Worm (Caenorhabditis elegans) whole organism, mixed stage, embryonic: ENCODE measurements around the gene K09G1.2.

Experiments used
- ceh-83 ChIP-seq: fragments of 200-800 bp; sonication (Bioruptor generic); optimal IDR thresholded peaks from 2 replicates; lab custom pipeline; 2018; ENCODE audit warnings: mild to moderate bottlenecking, missing genetic modification characterization, missing compliant biosample characterization
- elt-1 ChIP-seq: sonication (generic microtip); optimal IDR thresholded peaks from 2 replicates; lab custom pipeline; 2017; ENCODE audit warnings: missing genetic modification characterization, mild to moderate bottlenecking, missing compliant biosample characterization, antibody characterized with exemption, moderate library complexity, borderline replicate concordance; ENCODE audit not compliant: insufficient read depth
- flh-1 ChIP-seq: fragments of 200-800 bp; sonication (Bioruptor generic); optimal IDR thresholded peaks from 2 replicates; lab custom pipeline; 2018; ENCODE audit warnings: mild to moderate bottlenecking, missing genetic modification characterization, moderate library complexity, missing compliant biosample characterization
- ham-2 ChIP-seq: fragments of 200-800 bp; sonication (Bioruptor generic); optimal IDR thresholded peaks from 2 replicates; lab custom pipeline; 2018; ENCODE audit warnings: mild to moderate bottlenecking, missing genetic modification characterization, missing compliant biosample characterization
- lin-13 ChIP-seq: fragments of 150-350 bp; optimal IDR thresholded peaks from 2 replicates; lab custom pipeline; 2014; ENCODE audit warnings: missing biosample characterization, missing genetic modification characterization
- mls-2 ChIP-seq: sonication (generic microtip); optimal IDR thresholded peaks from 2 replicates; lab custom pipeline; 2016; ENCODE audit warnings: mild to moderate bottlenecking, missing genetic modification characterization, moderate library complexity, missing compliant biosample characterization
- nhr-28 ChIP-seq: fragments of 150-350 bp; optimal IDR thresholded peaks from 2 replicates; lab custom pipeline; 2014; ENCODE audit warnings: missing biosample characterization, missing genetic modification characterization
- pha-4 ChIP-seq: fragments of 150-350 bp; optimal IDR thresholded peaks from 2 replicates; lab custom pipeline; 2018; ENCODE audit warnings: missing biosample characterization, missing genetic modification reagents, missing genetic modification characterization
- snpc-4 ChIP-seq: fragments of 150-350 bp; optimal IDR thresholded peaks from 2 replicates; lab custom pipeline; 2014; ENCODE audit warnings: missing biosample characterization, missing genetic modification characterization
- unc-62 ChIP-seq: fragments of 150-350 bp; optimal IDR thresholded peaks from 2 replicates; lab custom pipeline; 2014; ENCODE audit warnings: missing biosample characterization, missing genetic modification reagents, missing genetic modification characterization
- ztf-11 ChIP-seq: fragments of 150-350 bp; optimal IDR thresholded peaks from 2 replicates; lab custom pipeline; 2014; ENCODE audit warnings: missing biosample characterization, missing genetic modification characterization

DNA sequence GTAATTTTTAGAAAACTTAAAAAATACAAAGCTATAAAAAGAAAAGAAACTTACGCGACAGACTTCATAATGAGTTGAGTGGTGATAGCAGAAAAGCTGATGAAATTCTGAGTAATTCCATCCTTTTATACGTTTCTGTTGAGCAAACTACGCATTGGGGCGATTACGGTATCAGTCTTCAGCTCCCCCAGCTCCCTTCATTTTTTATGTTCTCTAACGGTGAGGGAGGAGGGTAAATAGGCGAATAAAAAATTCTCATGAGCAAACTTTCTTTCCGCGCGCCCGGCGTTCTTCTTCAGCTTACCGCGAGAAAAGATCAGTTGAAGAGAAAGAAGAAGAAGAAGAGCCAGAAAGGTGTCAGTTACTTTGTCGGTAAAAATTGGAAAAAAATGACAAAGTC is 28.5 kb downstream of the K09G1.2 start, which contains the start of gene idpc-7:
- no peak for TF ChIP-seq ceh-83 (GFP tag; lab: Kevin White, UChicago)
- no peak for TF ChIP-seq unc-62
- TF ChIP-seq mls-2 (tag; lab: Kevin White, UChicago) = no peak
- TF ChIP-seq snpc-4 = no peak
- TF ChIP-seq elt-1 (tag; lab: Kevin White, UChicago) = no peak
- no peak for TF ChIP-seq ztf-11
- no peak for TF ChIP-seq pha-4 (tag; lab: Kevin White, UChicago)
- TF ChIP-seq flh-1 = no peak
- TF ChIP-seq lin-13 = no peak
- TF ChIP-seq nhr-28 (tag; lab: Kevin White, UChicago) = no peak
- no peak for TF ChIP-seq ham-2 (GFP tag; lab: Kevin White, UChicago)
